Worm (Caenorhabditis elegans) whole organism, L3 larva: ENCODE data around the gene F26F4.5.
A peak's percentile ranks its signal among the peaks of the same experiment; 100 is the strongest.

ENCODE experiments used
- R02D3.7 ChIP-seq: fragments of 150-350 bp; optimal IDR thresholded peaks from 2 replicates; lab custom pipeline; 2014; ENCODE audit warnings: missing biosample characterization, missing genetic modification characterization
- aly-2 ChIP-seq: fragments of 150-350 bp; optimal IDR thresholded peaks from 2 replicates; lab custom pipeline; 2014; ENCODE audit warnings: missing biosample characterization, missing genetic modification characterization
- ama-1 ChIP-seq: fragments of 150-350 bp; optimal IDR thresholded peaks from 2 replicates; lab custom pipeline; 2018
- ceh-28 ChIP-seq: fragments of 150-350 bp; optimal IDR thresholded peaks from 2 replicates; lab custom pipeline; 2014; ENCODE audit warnings: missing biosample characterization, missing genetic modification reagents, missing genetic modification characterization
- ceh-82 ChIP-seq: fragments of 150-350 bp; optimal IDR thresholded peaks from 2 replicates; lab custom pipeline; 2014; ENCODE audit warnings: missing biosample characterization, missing genetic modification characterization
- ceh-9 ChIP-seq: sonication (generic microtip); optimal IDR thresholded peaks from 2 replicates; lab custom pipeline; 2018; ENCODE audit warnings: missing biosample characterization, missing genetic modification characterization
- daf-12 ChIP-seq: fragments of 150-350 bp; optimal IDR thresholded peaks from 2 replicates; lab custom pipeline; 2014; ENCODE audit warnings: missing biosample characterization, missing genetic modification reagents, missing genetic modification characterization
- egl-27 ChIP-seq: sonication (generic microtip); optimal IDR thresholded peaks from 4 replicates; lab custom pipeline; 2017; ENCODE audit warnings: missing biosample characterization, missing genetic modification reagents, missing genetic modification characterization
- elt-1 ChIP-seq: fragments of 150-350 bp; optimal IDR thresholded peaks from 2 replicates; lab custom pipeline; 2014; ENCODE audit warnings: missing biosample characterization, missing genetic modification characterization
- elt-2 ChIP-seq: sonication (generic microtip); optimal IDR thresholded peaks from 2 replicates; lab custom pipeline; 2016; ENCODE audit warnings: missing genetic modification reagents, mild to moderate bottlenecking, missing genetic modification characterization, missing compliant biosample characterization
- elt-3 ChIP-seq, 3 experiments: fragments of 150-350 bp in 1 of 3; sonication (generic microtip) in 2 of 3; optimal IDR thresholded peaks; 2 replicates in 2 of 3; 4 replicates in 1 of 3; lab custom pipeline; 2014 to 2017; ENCODE audit warnings: missing biosample characterization in 3 of 3, missing genetic modification characterization in 3 of 3
- eor-1 ChIP-seq, 2 experiments: fragments of 150-350 bp; optimal IDR thresholded peaks; 2 replicates each; lab custom pipeline; 2014 to 2018; ENCODE audit warnings: missing biosample characterization in 2 of 2, missing genetic modification characterization in 2 of 2
- fkh-10 ChIP-seq: sonication (generic microtip); optimal IDR thresholded peaks from 2 replicates; lab custom pipeline; 2017; ENCODE audit warnings: missing biosample characterization, missing genetic modification reagents, missing genetic modification characterization
- fkh-2 ChIP-seq: fragments of 150-350 bp; optimal IDR thresholded peaks from 2 replicates; lab custom pipeline; 2014; ENCODE audit warnings: missing biosample characterization, missing genetic modification reagents, missing genetic modification characterization
- hmg-11 ChIP-seq: sonication (generic microtip); optimal IDR thresholded peaks from 2 replicates; lab custom pipeline; 2016; ENCODE audit warnings: missing genetic modification characterization, missing compliant biosample characterization
- jun-1 ChIP-seq: fragments of 150-350 bp; optimal IDR thresholded peaks from 2 replicates; lab custom pipeline; 2014; ENCODE audit warnings: missing biosample characterization, missing genetic modification reagents, missing genetic modification characterization
- lin-15B ChIP-seq: fragments of 150-350 bp; optimal IDR thresholded peaks from 2 replicates; lab custom pipeline; 2014; ENCODE audit warnings: missing biosample characterization, missing genetic modification characterization
- lin-39 ChIP-seq: fragments of 150-350 bp; optimal IDR thresholded peaks from 2 replicates; lab custom pipeline; 2018; ENCODE audit warnings: missing biosample characterization, missing genetic modification reagents, missing genetic modification characterization
- lsy-12 ChIP-seq: sonication (generic microtip); optimal IDR thresholded peaks from 2 replicates; lab custom pipeline; 2016; ENCODE audit warnings: mild to moderate bottlenecking, missing genetic modification characterization, missing compliant biosample characterization
- mdl-1 ChIP-seq: fragments of 150-350 bp; optimal IDR thresholded peaks from 2 replicates; lab custom pipeline; 2014; ENCODE audit warnings: missing biosample characterization, missing genetic modification characterization
- mml-1 ChIP-seq: fragments of 150-350 bp; sonication (generic microtip); optimal IDR thresholded peaks from 3 replicates; lab custom pipeline; 2014; ENCODE audit warnings: missing biosample characterization, missing genetic modification characterization
- nfya-1 ChIP-seq: sonication (generic microtip); optimal IDR thresholded peaks from 2 replicates; lab custom pipeline; 2017; ENCODE audit warnings: missing genetic modification characterization, mild to moderate bottlenecking, missing compliant biosample characterization, antibody characterized with exemption, moderate library complexity; ENCODE audit not compliant: insufficient read depth
- nhr-12 ChIP-seq: fragments of 150-350 bp; optimal IDR thresholded peaks from 2 replicates; lab custom pipeline; 2014; ENCODE audit warnings: missing biosample characterization, missing genetic modification characterization
- nhr-23 ChIP-seq: fragments of 150-350 bp; optimal IDR thresholded peaks from 2 replicates; lab custom pipeline; 2014; ENCODE audit warnings: missing biosample characterization, missing genetic modification reagents, missing genetic modification characterization
- nhr-237 ChIP-seq: fragments of 150-350 bp; optimal IDR thresholded peaks from 2 replicates; lab custom pipeline; 2014; ENCODE audit warnings: missing biosample characterization, missing genetic modification characterization
- nhr-25 ChIP-seq: sonication (generic microtip); optimal IDR thresholded peaks from 2 replicates; lab custom pipeline; 2017; ENCODE audit warnings: missing biosample characterization, missing genetic modification characterization
- nhr-43 ChIP-seq: sonication (generic microtip); optimal IDR thresholded peaks from 2 replicates; lab custom pipeline; 2016; ENCODE audit warnings: mild to moderate bottlenecking, missing genetic modification characterization, missing compliant biosample characterization; ENCODE audit not compliant: poor library complexity, severe bottlenecking
- nhr-77 ChIP-seq: fragments of 150-350 bp; optimal IDR thresholded peaks from 2 replicates; lab custom pipeline; 2014; ENCODE audit warnings: missing biosample characterization, missing genetic modification characterization
- pha-4 ChIP-seq: fragments of 150-350 bp; optimal IDR thresholded peaks from 2 replicates; lab custom pipeline; 2014; ENCODE audit warnings: missing biosample characterization, missing genetic modification reagents, missing genetic modification characterization
- sea-2 ChIP-seq: fragments of 150-350 bp; sonication (generic microtip); optimal IDR thresholded peaks from 4 replicates; lab custom pipeline; 2014; ENCODE audit warnings: missing biosample characterization, missing genetic modification reagents, missing genetic modification characterization
- skn-1 ChIP-seq: fragments of 150-350 bp; optimal IDR thresholded peaks from 2 replicates; lab custom pipeline; 2014; ENCODE audit warnings: missing biosample characterization, missing genetic modification characterization
- snpc-4 ChIP-seq: fragments of 150-350 bp; optimal IDR thresholded peaks from 2 replicates; lab custom pipeline; 2014; ENCODE audit warnings: missing biosample characterization, missing genetic modification characterization
- tbx-2 ChIP-seq: sonication (generic microtip); optimal IDR thresholded peaks from 2 replicates; lab custom pipeline; 2016; ENCODE audit warnings: mild to moderate bottlenecking, missing genetic modification characterization, missing compliant biosample characterization
- unc-39 ChIP-seq: sonication (generic microtip); optimal IDR thresholded peaks from 4 replicates; lab custom pipeline; 2017; ENCODE audit warnings: missing biosample characterization, missing genetic modification characterization
- unc-62 ChIP-seq: fragments of 150-350 bp; sonication (generic microtip); optimal IDR thresholded peaks from 4 replicates; lab custom pipeline; 2014; ENCODE audit warnings: missing biosample characterization, missing genetic modification reagents, missing genetic modification characterization
- zag-1 ChIP-seq: fragments of 150-350 bp; optimal IDR thresholded peaks from 2 replicates; lab custom pipeline; 2014; ENCODE audit warnings: missing biosample characterization, missing genetic modification characterization
- ztf-11 ChIP-seq: fragments of 150-350 bp; optimal IDR thresholded peaks from 2 replicates; lab custom pipeline; 2014; ENCODE audit warnings: missing biosample characterization, missing genetic modification characterization
- ztf-4 ChIP-seq: fragments of 150-350 bp; optimal IDR thresholded peaks from 2 replicates; lab custom pipeline; 2014; ENCODE audit warnings: missing biosample characterization, missing genetic modification characterization

The F26F4.5 gene

DNA sequence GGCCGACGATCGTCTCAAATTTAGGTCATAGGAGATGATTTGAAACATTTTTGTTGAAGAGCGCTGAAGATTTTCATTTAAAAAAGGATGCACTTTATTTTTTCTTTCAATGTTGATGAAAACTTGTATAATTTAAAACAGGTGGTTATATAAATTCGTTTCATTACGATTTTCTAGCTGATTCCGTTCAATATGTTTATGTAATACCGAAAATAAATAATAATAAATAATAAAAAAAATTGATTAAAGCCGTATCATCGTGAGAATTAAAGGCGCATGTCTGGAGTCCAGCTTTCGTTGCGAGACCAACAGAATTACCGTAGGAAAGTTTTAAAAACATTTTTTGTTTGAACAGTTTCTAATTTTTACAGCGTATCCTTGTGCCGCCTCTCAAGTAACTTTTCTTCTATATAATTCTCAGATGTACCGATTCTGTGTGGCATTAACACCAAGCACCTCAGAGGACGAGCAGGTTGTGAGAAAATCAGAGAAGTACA is 41.2 kb upstream of the F26F4.5 start, which contains the start of the genes C26E6.12 and eri-9:
Gene C26E6.12, minus strand, starts transcription at position 51 of the 497 bp plus-strand sequence.
Gene eri-9, plus strand, starts transcription at position 248 of the 497 bp plus-strand sequence.
- TF ChIP-seq tbx-2 (tag; lab: Kevin White, UChicago): no peak
- TF ChIP-seq elt-3 (tag; optimal IDR thresholded peaks at IDR 0.05; lab: Kevin White, UChicago): no peak
- TF ChIP-seq lin-15B (tag; lab: Kevin White, UChicago): no peak
- TF ChIP-seq ztf-11 (tag; lab: Kevin White, UChicago): no peak
- TF ChIP-seq elt-2: no peak
- TF ChIP-seq elt-1 (tag; lab: Kevin White, UChicago): no peak
- no peak for TF ChIP-seq mml-1
- TF ChIP-seq nhr-23 (tag; lab: Kevin White, UChicago): no peak
- TF ChIP-seq ztf-4: no peak
- TF ChIP-seq fkh-2 (tag; lab: Kevin White, UChicago): no peak
- TF ChIP-seq fkh-10: no peak
- no peak for TF ChIP-seq eor-1 (tag; optimal IDR thresholded peaks at IDR 0.05; lab: Kevin White, UChicago)
- no peak for TF ChIP-seq pha-4
- no peak for TF ChIP-seq aly-2
- TF ChIP-seq snpc-4 (tag; lab: Kevin White, UChicago): no peak
- TF ChIP-seq zag-1 (tag; lab: Kevin White, UChicago): no peak
- no peak for TF ChIP-seq hmg-11
- no peak for TF ChIP-seq lin-39
- no peak for TF ChIP-seq daf-12 (tag; lab: Kevin White, UChicago)

DNA sequence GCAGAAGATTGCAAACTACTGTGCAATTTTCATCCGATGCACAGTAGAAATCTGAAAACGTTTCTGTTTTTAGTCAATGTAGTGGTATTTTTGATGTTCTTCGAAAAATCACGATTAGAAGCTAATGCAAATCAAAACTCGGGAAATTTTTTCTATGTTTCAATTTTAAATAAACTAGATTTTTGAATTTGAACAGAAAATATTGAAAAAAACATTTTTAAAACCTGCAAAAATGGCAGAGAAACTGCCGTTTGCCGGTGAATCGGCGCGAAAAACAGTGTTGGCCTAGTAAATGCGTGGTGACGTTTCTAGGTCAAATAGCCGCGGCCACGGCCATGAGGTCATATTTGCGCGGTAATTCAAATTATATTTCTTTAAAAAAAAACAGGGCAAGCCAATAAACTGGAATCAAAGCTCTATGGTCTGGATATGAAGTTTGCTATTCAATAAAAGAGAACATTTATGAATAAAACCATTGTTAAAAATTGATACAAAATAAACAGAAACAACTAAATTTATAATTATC is 39.2 kb upstream of the F26F4.5 start, which contains the start of gene set-2:
Gene set-2, minus strand, starts transcription at position 51 of the 526 bp plus-strand sequence.
- TF ChIP-seq nhr-23 (tag; lab: Kevin White, UChicago): peak; percentile 88
- TF ChIP-seq lsy-12: peak; percentile 32
- no peak for TF ChIP-seq nhr-77
- TF ChIP-seq mdl-1 (tag; lab: Kevin White, UChicago): no peak
- peak; percentile 44 for TF ChIP-seq R02D3.7
- no peak for TF ChIP-seq nhr-237 (tag; lab: Kevin White, UChicago)
- TF ChIP-seq jun-1 (tag; lab: Kevin White, UChicago): peak; percentile 16
- TF ChIP-seq lin-15B (tag; lab: Kevin White, UChicago): peak; percentile 85
- no peak for TF ChIP-seq tbx-2 (tag; lab: Kevin White, UChicago)
- TF ChIP-seq hmg-11: peak; percentile 55
- TF ChIP-seq skn-1: no peak
- TF ChIP-seq sea-2: no peak
- TF ChIP-seq snpc-4 (tag; lab: Kevin White, UChicago): no peak
- TF ChIP-seq pha-4: peak; percentile 61
- peak; percentile 60 for TF ChIP-seq nhr-25
- peak; percentile 30 for TF ChIP-seq elt-2
- no peak for TF ChIP-seq nhr-12 (tag; lab: Kevin White, UChicago)
- TF ChIP-seq ceh-9 (tag; lab: Kevin White, UChicago): no peak
- TF ChIP-seq nfya-1: peak; percentile 72
- TF ChIP-seq nhr-43: peak; percentile 89
- TF ChIP-seq zag-1 (tag; lab: Kevin White, UChicago): no peak
- TF ChIP-seq ama-1 (lab: Kevin White, UChicago): no peak
- peak; percentile 3 for TF ChIP-seq ceh-28

DNA sequence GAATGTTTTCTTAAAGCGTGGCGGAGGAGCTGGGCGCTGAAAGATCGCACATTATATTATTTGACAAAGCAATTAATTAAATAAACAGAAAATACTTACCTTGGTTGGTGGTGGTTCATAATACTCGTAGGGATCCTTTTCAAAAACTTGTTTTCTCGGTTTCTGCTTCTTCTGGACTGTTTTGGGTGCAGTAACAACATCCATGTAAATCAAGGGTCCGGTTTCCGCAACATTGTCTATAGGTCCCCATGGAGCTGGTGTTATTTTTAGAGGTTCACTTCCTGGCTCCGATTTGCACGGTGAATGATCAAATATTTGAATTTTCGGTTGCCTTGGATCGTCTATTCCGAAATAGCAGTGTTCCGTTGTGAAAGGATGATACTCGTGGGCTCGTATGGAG is 33.1 kb upstream of the F26F4.5 start:
- TF ChIP-seq ceh-82 (tag; lab: Kevin White, UChicago): no peak
- no peak for TF ChIP-seq elt-1 (tag; lab: Kevin White, UChicago)
- TF ChIP-seq ceh-28: no peak
- TF ChIP-seq pha-4: no peak
- no peak for TF ChIP-seq snpc-4 (tag; lab: Kevin White, UChicago)
- TF ChIP-seq ztf-11 (tag; lab: Kevin White, UChicago): no peak
- no peak for TF ChIP-seq eor-1 (tag; optimal IDR thresholded peaks at IDR 0.05; lab: Kevin White, UChicago)
- TF ChIP-seq zag-1 (tag; lab: Kevin White, UChicago): no peak
- TF ChIP-seq fkh-2 (tag; lab: Kevin White, UChicago): no peak
- no peak for TF ChIP-seq unc-62 (GFP tag; lab: Kevin White, UChicago)
- no peak for TF ChIP-seq egl-27 (tag; lab: Kevin White, UChicago)
- TF ChIP-seq unc-39 (tag; lab: Kevin White, UChicago): no peak
- no peak for TF ChIP-seq lin-15B (tag; lab: Kevin White, UChicago)
- no peak for TF ChIP-seq daf-12 (tag; lab: Kevin White, UChicago)
- TF ChIP-seq elt-3 (tag; optimal IDR thresholded peaks at IDR 0.05; lab: Kevin White, UChicago): no peak
